Fruit fly (Drosophila melanogaster): ENCODE results near the gene NUCB1.
A peak's percentile ranks its signal among the peaks of the same experiment; 100 is the strongest.

Gene NUCB1

DNA sequence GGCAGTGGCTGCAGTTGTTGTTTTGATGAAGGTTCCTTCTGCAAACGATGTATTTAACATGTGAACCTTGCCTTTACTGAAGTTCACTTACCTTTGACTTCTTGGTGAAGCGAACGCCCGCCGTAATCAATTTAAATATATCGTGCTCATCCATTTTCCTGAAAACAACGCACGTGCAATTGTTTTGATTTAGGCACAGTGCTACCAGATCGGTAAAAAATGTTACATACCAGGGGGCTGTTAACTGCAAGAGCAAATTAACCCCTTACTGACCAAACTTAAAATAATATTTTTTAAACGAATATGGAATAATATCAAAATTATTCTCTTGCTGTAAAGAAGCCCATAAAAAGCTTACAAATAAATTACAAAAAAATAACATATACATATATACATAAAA lies 2.4 kb upstream of the NUCB1 start, which contains the start of gene ais:
Gene ais, minus strand, starts transcription at position 205 of the 400 bp plus-strand sequence.
- TF ChIP-seq noc (tag; optimal IDR thresholded peaks at IDR 0.05) = no peak

DNA sequence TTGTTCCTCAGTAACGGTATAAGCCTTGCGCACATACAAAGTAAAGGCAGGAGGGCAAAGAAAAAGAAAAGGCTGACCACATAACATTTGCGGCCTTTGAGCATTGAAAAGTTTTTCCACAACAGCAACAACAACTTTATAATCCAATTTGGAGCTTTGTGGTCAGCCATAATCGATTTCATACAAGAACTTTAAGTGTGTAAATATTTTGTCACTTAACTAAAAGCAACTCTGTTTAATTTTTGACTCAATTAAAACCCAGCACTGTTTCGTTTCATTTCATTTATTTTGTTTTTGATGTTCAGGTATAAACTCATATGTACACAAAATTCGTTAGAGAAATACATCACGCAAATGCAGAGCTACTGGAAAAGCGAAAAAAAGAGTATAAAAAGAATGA lies 4.6 kb downstream of the NUCB1 start, which contains the start of gene CG42816:
Gene CG42816, minus strand, starts transcription at position 101 of the 400 bp plus-strand sequence.
- TF ChIP-seq noc (tag; optimal IDR thresholded peaks at IDR 0.05) = no peak

DNA sequence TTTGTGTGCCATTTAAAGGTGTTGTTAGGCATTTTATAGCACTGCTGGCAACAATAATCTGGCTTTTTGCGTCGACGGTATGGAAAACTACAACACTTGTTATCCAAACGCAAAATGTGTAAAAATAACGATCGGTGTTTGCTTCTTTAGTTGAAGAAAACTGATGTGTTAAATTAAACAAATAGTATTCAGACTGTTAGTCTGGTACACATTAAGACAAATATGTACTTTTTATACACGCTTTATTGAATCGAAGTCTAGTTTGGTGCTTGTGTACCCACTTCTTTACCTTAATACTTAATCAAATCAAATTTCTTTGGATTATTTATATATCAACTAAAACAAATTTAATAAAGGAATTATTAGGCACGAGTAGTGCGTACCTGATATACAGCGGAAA lies 10.6 kb downstream of the NUCB1 start:
- no peak for TF ChIP-seq noc (tag; optimal IDR thresholded peaks at IDR 0.05)

DNA sequence AAGACGTTTGTCGTGTGGAACGTTAAGA lies 10.8 kb downstream of the NUCB1 start, which contains the start of gene CG42815:
Gene CG42815, minus strand, starts transcription at position 20 of the 28 bp plus-strand sequence.
- TF ChIP-seq noc (tag; optimal IDR thresholded peaks at IDR 0.05) = no peak

DNA sequence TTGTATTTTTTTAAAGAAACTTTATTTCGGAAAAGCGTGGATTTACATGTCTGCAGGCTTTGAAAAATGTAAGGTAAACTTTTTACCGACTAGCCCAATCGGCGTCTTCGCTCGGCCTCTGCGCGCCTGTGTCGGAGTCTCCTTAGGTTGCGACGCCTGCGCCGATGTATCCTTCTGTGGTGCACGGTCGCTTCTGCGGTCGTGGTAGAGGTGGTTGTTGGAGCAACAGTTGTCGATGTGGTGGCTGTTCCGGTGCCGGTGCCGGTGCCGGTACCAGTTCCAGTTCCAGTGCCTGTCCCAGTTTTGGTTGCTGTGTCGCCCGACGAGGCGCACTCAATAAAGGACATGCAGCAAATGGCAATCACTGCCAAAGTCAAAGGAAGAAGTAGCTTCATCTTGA lies 11.0 kb downstream of the NUCB1 start:
- no peak for TF ChIP-seq noc (tag; optimal IDR thresholded peaks at IDR 0.05)

DNA sequence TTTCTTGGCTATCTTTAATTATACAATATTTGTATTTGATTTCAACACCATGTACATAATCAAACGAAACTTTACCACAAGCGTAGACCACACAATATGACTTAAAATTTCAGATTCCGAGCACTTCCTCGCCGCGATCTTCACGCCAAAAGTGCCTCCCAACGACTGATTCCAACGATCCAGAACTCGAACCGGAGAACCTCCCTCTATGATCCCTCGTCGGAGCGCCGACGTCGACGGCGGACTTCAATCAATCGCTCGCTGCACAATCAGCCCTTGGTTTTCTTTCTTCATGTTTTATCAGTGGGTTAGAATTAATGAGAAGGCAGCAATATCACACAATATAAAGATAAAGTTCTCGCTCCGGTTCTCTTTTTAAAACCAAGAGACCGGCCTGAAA lies 38.1 kb downstream of the NUCB1 start, which contains the start of the genes Adgf-A and Adgf-A2:
Gene Adgf-A, minus strand, starts transcription at position 172 of the 400 bp plus-strand sequence.
Gene Adgf-A2, minus strand, starts transcription at position 172 of the 400 bp plus-strand sequence.
- no peak for TF ChIP-seq noc (tag; optimal IDR thresholded peaks at IDR 0.05)

DNA sequence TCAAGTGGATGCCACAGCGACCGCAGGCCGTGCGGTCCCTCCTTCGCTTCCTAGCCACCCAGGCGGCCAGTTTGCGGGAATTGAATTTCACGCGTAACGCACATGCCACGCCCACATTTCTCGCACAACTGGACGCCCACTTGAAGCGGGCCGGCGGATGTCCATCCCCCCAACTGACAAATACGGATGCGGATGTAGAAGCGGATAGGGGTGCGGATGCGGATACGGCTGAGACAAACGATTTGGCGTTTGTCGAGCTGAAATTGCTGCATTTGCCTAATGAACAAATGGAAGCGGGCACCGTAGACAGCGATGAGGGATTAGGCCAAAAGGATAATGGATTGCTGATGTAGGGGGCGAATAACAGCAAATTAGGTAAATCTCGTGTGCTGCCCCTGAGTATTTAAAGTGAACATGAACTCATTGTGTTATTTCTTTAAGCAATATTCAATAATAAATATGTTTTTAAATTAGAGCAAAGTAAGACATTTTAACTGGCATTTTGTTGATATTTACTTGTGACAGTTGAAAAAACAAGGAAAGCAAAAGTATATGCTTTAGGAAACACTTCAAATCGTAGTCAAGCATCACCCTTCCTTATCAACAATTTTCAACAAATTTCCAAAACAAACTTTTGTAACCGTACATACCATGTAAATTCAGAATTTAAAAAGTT lies 42.9 kb downstream of the NUCB1 start, which contains the start of gene CG32181:
Gene CG32181, plus strand, starts transcription at position 626 of the 676 bp plus-strand sequence.
- TF ChIP-seq noc (tag; optimal IDR thresholded peaks at IDR 0.05) = no peak

DNA sequence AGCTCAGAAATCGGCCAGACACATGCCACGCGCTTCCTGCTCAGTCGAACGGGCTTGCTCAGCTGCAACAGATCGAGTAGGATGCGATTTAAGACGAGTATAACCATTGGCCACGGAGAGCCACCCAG lies 44.1 kb downstream of the NUCB1 start, which contains the start of gene CG32182:
Gene CG32182, plus strand, starts transcription at position 29 of the 128 bp plus-strand sequence.
- no peak for TF ChIP-seq noc (tag; optimal IDR thresholded peaks at IDR 0.05)

DNA sequence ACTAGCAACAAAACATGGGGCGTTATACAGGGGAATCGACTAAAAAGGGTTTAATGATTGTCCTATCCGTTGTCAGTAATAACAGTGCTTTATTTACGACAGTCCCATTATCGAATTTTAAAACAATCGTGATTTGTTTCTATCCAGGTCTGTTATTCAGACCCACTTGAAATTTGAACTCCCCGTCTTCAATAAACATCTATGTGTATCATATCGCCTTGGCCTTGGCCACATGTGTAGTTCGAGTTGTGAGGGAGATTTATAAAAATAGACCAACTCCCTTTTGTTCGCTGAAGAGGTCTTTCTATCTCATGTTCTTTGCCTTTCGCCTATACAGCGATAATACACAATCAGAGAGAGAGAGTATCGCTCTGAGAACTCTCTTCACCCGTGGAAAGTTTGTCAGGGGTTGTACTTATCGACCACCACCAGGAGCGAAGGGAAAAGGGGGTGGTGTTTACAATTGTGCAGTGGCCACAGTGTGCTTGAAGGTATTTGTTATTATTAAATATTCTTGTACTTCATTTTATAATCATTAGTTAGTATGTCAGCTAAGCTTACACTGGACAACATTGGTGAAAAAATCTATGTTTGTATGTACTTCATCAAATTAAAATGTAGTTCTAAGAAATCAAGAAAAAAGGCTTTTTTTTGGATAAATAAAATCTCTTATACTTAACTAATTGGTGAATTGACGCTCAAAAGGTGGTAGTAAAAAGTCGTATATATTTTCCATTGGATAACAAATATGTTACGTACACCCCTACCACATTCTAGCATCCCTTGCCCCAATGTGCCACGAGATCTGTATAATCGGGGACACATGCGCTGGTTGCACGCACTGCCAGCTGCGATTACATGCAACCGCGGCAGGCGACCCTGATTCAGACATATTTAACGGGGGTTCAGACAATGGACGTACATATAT lies 44.7 kb downstream of the NUCB1 start:
- no peak for TF ChIP-seq noc (tag; optimal IDR thresholded peaks at IDR 0.05)

DNA sequence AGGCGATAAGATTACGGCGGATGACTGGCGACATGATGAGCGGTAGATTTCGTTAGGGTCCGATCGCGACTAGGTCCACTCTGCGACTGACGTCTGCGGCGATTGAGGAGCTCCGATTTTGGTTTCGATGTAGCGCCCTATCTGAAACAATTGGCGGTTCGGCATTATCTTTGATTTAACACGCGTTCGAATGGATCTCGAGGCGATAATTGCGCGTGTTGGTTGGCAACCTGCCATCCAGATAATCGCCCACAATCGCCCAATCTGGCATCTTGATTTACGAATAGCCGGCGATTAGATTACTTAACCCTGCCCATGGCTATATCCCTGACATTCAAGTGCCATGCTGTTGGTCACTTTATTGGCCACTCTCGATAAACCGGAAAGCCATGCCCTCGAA lies 47.8 kb downstream of the NUCB1 start:
- peak; percentile 72 for TF ChIP-seq noc (tag; optimal IDR thresholded peaks at IDR 0.05)

DNA sequence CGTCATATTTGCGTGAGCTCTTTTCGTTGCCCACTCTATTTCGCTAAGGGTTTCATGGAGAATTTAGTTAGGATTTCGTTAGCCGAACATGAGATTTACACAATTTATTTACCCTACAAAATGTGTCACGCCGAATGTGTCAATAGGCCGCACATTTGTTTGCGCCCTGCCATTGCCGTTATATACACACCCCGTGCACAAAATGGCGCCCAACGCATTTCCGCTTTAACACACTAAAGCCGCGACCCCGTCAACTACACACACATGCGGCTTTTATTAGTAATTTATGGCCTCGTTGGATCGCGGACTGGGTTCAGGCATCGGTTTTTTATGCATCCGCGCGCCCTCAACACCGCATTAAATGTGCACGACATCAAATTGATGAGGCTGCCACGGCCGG lies 51.6 kb downstream of the NUCB1 start, which contains the start of gene Adgf-B:
Gene Adgf-B, minus strand, starts transcription at position 101 of the 400 bp plus-strand sequence.
- TF ChIP-seq noc (tag; optimal IDR thresholded peaks at IDR 0.05) = no peak

Measured in whole organism, larva.